Worm (Caenorhabditis elegans) whole organism, L4 larva: ENCODE results near the gene R09A8.2.

Experiments
- ama-1 ChIP-seq: fragments of 150-350 bp; optimal IDR thresholded peaks from 2 replicates; lab custom pipeline; 2014; ENCODE audit warnings: inconsistent platforms, mixed read lengths
- cey-2 ChIP-seq: sonication (generic microtip); optimal IDR thresholded peaks from 3 replicates; lab custom pipeline; 2017; ENCODE audit warnings: missing genetic modification characterization, mild to moderate bottlenecking, missing compliant biosample characterization, antibody characterized with exemption, borderline replicate concordance; ENCODE audit not compliant: insufficient read depth
- egl-27 ChIP-seq: sonication (generic microtip); optimal IDR thresholded peaks from 3 replicates; lab custom pipeline; 2017; ENCODE audit warnings: missing biosample characterization, missing genetic modification reagents, missing genetic modification characterization
- fkh-10 ChIP-seq: fragments of 150-350 bp; optimal IDR thresholded peaks from 2 replicates; lab custom pipeline; 2014; ENCODE audit warnings: missing biosample characterization, missing genetic modification reagents, missing genetic modification characterization
- nhr-237 ChIP-seq: sonication (generic microtip); optimal IDR thresholded peaks from 2 replicates; lab custom pipeline; 2017; ENCODE audit warnings: missing biosample characterization, missing genetic modification characterization
- unc-130 ChIP-seq: sonication (generic microtip); optimal IDR thresholded peaks from 2 replicates; lab custom pipeline; 2016; ENCODE audit warnings: missing genetic modification reagents, missing genetic modification characterization, missing compliant biosample characterization
- unc-39 ChIP-seq: sonication (generic microtip); optimal IDR thresholded peaks from 2 replicates; lab custom pipeline; 2017; ENCODE audit warnings: missing biosample characterization, missing genetic modification characterization

ce11 chrX:12670385-12670784 lies 51.1 kb downstream of the R09A8.2 start:
- TF ChIP-seq egl-27 (tag; lab: Kevin White, UChicago) (peak; percentile 44), unc-130 (GFP tag; lab: Kevin White, UChicago) (no peak), nhr-237 (tag; lab: Kevin White, UChicago) (no peak), unc-39 (tag; lab: Kevin White, UChicago) (no peak), cey-2 (no peak), ama-1 (lab: Kevin White, UChicago) (no peak), fkh-10 (GFP tag; lab: Kevin White, UChicago) (peak; percentile 87)
